Worm (Caenorhabditis elegans) whole organism, L4 larva: Measurements from ENCODE around the gene set-6.
A peak's percentile ranks its signal among the peaks of the same experiment; 100 is the strongest.

ENCODE experiments used
- D1046.2 ChIP-seq: fragments of 200-800 bp; sonication (Bioruptor generic); IDR thresholded peaks from 2 replicates; pipeline ENCODE4 v1.3.6; 2022; ENCODE audit warnings: missing genetic modification characterization, missing compliant biosample characterization
- F10B5.3 ChIP-seq: sonication (generic microtip); optimal IDR thresholded peaks from 2 replicates; lab custom pipeline; 2016; ENCODE audit warnings: mild to moderate bottlenecking, missing genetic modification characterization, missing compliant biosample characterization
- F26F4.8 ChIP-seq: fragments of 200-800 bp; sonication (Bioruptor generic); conservative IDR thresholded peaks from 2 replicates; pipeline ENCODE4 v1.3.6; 2022; ENCODE audit warnings: missing genetic modification characterization, missing compliant biosample characterization
- F37D6.2 ChIP-seq: sonication (generic microtip); optimal IDR thresholded peaks from 2 replicates; lab custom pipeline; 2016; ENCODE audit warnings: mild to moderate bottlenecking, missing genetic modification characterization, missing compliant biosample characterization
- F44E2.7 ChIP-seq: fragments of 200-800 bp; sonication (Bioruptor generic); IDR thresholded peaks from 2 replicates; pipeline ENCODE4 v2.1.2; 2022; ENCODE audit warnings: missing genetic modification characterization, missing compliant biosample characterization
- F49E8.2 ChIP-seq: sonication (generic microtip); optimal IDR thresholded peaks from 2 replicates; lab custom pipeline; 2016; ENCODE audit warnings: missing compliant biosample characterization, mild to moderate bottlenecking, missing genetic modification characterization, borderline replicate concordance
- R02D3.7 ChIP-seq: fragments of 150-350 bp; sonication (generic microtip); optimal IDR thresholded peaks from 3 replicates; lab custom pipeline; 2014; ENCODE audit warnings: missing biosample characterization, missing genetic modification characterization
- T26A8.4 ChIP-seq: fragments of 200-800 bp; sonication (Bioruptor generic); IDR thresholded peaks from 2 replicates; pipeline ENCODE4 v1.3.6; 2022; ENCODE audit warnings: missing genetic modification characterization, missing compliant biosample characterization
- Y105C5A.15 ChIP-seq: fragments of 200-800 bp; sonication (Bioruptor generic); IDR thresholded peaks from 2 replicates; pipeline ENCODE4 v1.3.6; 2022; ENCODE audit warnings: missing genetic modification characterization, missing compliant biosample characterization
- Y5F2A.4 ChIP-seq: fragments of 200-800 bp; sonication (Bioruptor generic); optimal IDR thresholded peaks from 2 replicates; lab custom pipeline; 2018; ENCODE audit warnings: mild to moderate bottlenecking, missing genetic modification characterization, missing compliant biosample characterization
- ZK546.5 ChIP-seq, 2 experiments: sonication (generic microtip); optimal IDR thresholded peaks; 2 replicates each; lab custom pipeline; 2017; ENCODE audit warnings: missing biosample characterization in 2 of 2, missing genetic modification characterization in 2 of 2
- aly-2 ChIP-seq: sonication (generic microtip); optimal IDR thresholded peaks from 2 replicates; lab custom pipeline; 2018; ENCODE audit warnings: missing biosample characterization, missing genetic modification characterization
- ama-1 ChIP-seq: fragments of 150-350 bp; optimal IDR thresholded peaks from 2 replicates; lab custom pipeline; 2014; ENCODE audit warnings: inconsistent platforms, mixed read lengths
- arid-1 ChIP-seq: fragments of 200-800 bp; sonication (Bioruptor generic); conservative IDR thresholded peaks from 2 replicates; pipeline ENCODE4 v1.3.6; 2022; ENCODE audit warnings: missing genetic modification reagents, missing genetic modification characterization, missing compliant biosample characterization
- attf-4 ChIP-seq: sonication (generic microtip); optimal IDR thresholded peaks from 3 replicates; lab custom pipeline; 2017; ENCODE audit warnings: missing biosample characterization, missing genetic modification characterization
- ceh-28 ChIP-seq: fragments of 150-350 bp; optimal IDR thresholded peaks from 2 replicates; lab custom pipeline; 2014; ENCODE audit warnings: missing biosample characterization, missing genetic modification reagents, missing genetic modification characterization
- ceh-44 ChIP-seq: fragments of 200-800 bp; sonication (Bioruptor generic); IDR thresholded peaks from 2 replicates; pipeline ENCODE4 v1.3.6; 2022; ENCODE audit warnings: missing genetic modification reagents, missing genetic modification characterization, missing compliant biosample characterization
- cey-2 ChIP-seq: sonication (generic microtip); optimal IDR thresholded peaks from 3 replicates; lab custom pipeline; 2017; ENCODE audit warnings: missing genetic modification characterization, mild to moderate bottlenecking, missing compliant biosample characterization, antibody characterized with exemption, borderline replicate concordance; ENCODE audit not compliant: insufficient read depth
- ctbp-1 ChIP-seq: fragments of 200-800 bp; sonication (Bioruptor generic); IDR thresholded peaks from 2 replicates; pipeline ENCODE4 v1.3.6; 2022; ENCODE audit warnings: missing genetic modification reagents, missing genetic modification characterization, missing compliant biosample characterization
- daf-16 ChIP-seq, 3 experiments: sonication (generic microtip); optimal IDR thresholded peaks; 2 replicates each; lab custom pipeline; 2016 to 2017; ENCODE audit warnings: missing genetic modification characterization in 3 of 3, missing genetic modification reagents in 3 of 3, mild to moderate bottlenecking in 2 of 3, missing compliant biosample characterization in 2 of 3, missing biosample characterization in 1 of 3, moderate library complexity in 1 of 3
- daf-19 ChIP-seq: fragments of 200-800 bp; sonication (Bioruptor generic); conservative IDR thresholded peaks from 2 replicates; pipeline ENCODE4 v1.3.6; 2022; ENCODE audit warnings: missing genetic modification characterization, missing compliant biosample characterization
- daf-8 ChIP-seq: fragments of 200-800 bp; sonication (Bioruptor generic); IDR thresholded peaks from 2 replicates; pipeline ENCODE4 v1.3.6; 2022; ENCODE audit warnings: missing genetic modification characterization, missing compliant biosample characterization
- dmd-6 ChIP-seq: fragments of 200-800 bp; sonication (Bioruptor generic); IDR thresholded peaks from 2 replicates; pipeline ENCODE4 v1.3.6; 2022; ENCODE audit warnings: missing genetic modification reagents, missing genetic modification characterization, missing compliant biosample characterization
- dve-1 ChIP-seq: sonication (generic microtip); optimal IDR thresholded peaks from 2 replicates; lab custom pipeline; 2017; ENCODE audit warnings: antibody characterized with exemption, mild to moderate bottlenecking, missing genetic modification characterization, missing compliant biosample characterization; ENCODE audit not compliant: insufficient read depth
- egl-43 ChIP-seq: fragments of 200-800 bp; sonication (Bioruptor generic); IDR thresholded peaks from 2 replicates; pipeline ENCODE4 v1.3.6; 2022; ENCODE audit warnings: missing genetic modification reagents, missing genetic modification characterization, missing compliant biosample characterization
- fkh-10 ChIP-seq: fragments of 150-350 bp; optimal IDR thresholded peaks from 2 replicates; lab custom pipeline; 2014; ENCODE audit warnings: missing biosample characterization, missing genetic modification reagents, missing genetic modification characterization
- hlh-11 ChIP-seq: fragments of 200-800 bp; sonication (Bioruptor generic); optimal IDR thresholded peaks from 2 replicates; lab custom pipeline; 2018; ENCODE audit warnings: mild to moderate bottlenecking, missing genetic modification characterization, missing compliant biosample characterization
- lim-7 ChIP-seq: fragments of 200-800 bp; sonication (Bioruptor generic); IDR thresholded peaks from 2 replicates; pipeline ENCODE4 v1.3.6; 2022; ENCODE audit warnings: missing genetic modification characterization, missing compliant biosample characterization
- lir-3 ChIP-seq: sonication (generic microtip); optimal IDR thresholded peaks from 2 replicates; lab custom pipeline; 2016; ENCODE audit warnings: mild to moderate bottlenecking, missing genetic modification characterization, missing compliant biosample characterization
- madf-5 ChIP-seq, 2 experiments: fragments of 200-800 bp; sonication (Bioruptor generic); IDR thresholded peaks; 2 replicates each; pipeline ENCODE4 v1.3.6; 2022; ENCODE audit warnings: missing compliant biosample characterization in 2 of 2, missing genetic modification characterization in 2 of 2
- madf-9 ChIP-seq: fragments of 200-800 bp; sonication (Bioruptor generic); conservative IDR thresholded peaks from 2 replicates; pipeline ENCODE4 v1.3.6; 2022; ENCODE audit warnings: missing genetic modification reagents, missing genetic modification characterization, missing compliant biosample characterization
- mdt-29 ChIP-seq: fragments of 200-800 bp; sonication (Bioruptor generic); IDR thresholded peaks from 2 replicates; pipeline ENCODE4 v1.3.6; 2022; ENCODE audit warnings: missing genetic modification reagents, missing genetic modification characterization, missing compliant biosample characterization
- mep-1 ChIP-seq: fragments of 150-350 bp; sonication (generic microtip); optimal IDR thresholded peaks from 3 replicates; lab custom pipeline; 2014; ENCODE audit warnings: missing biosample characterization, missing genetic modification characterization
- nhr-11 ChIP-seq: fragments of 150-350 bp; optimal IDR thresholded peaks from 2 replicates; lab custom pipeline; 2014; ENCODE audit warnings: missing biosample characterization, missing genetic modification characterization
- nhr-25 ChIP-seq: sonication (generic microtip); optimal IDR thresholded peaks from 2 replicates; lab custom pipeline; 2017; ENCODE audit warnings: missing genetic modification characterization, mild to moderate bottlenecking, missing compliant biosample characterization, antibody characterized with exemption, moderate library complexity, borderline replicate concordance; ENCODE audit not compliant: insufficient read depth
- nhr-28 ChIP-seq: fragments of 150-350 bp; optimal IDR thresholded peaks from 2 replicates; lab custom pipeline; 2014; ENCODE audit warnings: missing biosample characterization, missing genetic modification characterization
- nhr-6 ChIP-seq: fragments of 150-350 bp; optimal IDR thresholded peaks from 2 replicates; lab custom pipeline; 2014; ENCODE audit warnings: missing biosample characterization, missing genetic modification characterization
- nhr-77 ChIP-seq: fragments of 150-350 bp; optimal IDR thresholded peaks from 2 replicates; lab custom pipeline; 2014; ENCODE audit warnings: missing biosample characterization, missing genetic modification characterization
- pha-4 ChIP-seq, 2 experiments: fragments of 150-350 bp in 1 of 2; fragments of 200-800 bp in 1 of 2; sonication (Bioruptor generic) in 1 of 2; IDR thresholded peaks in 1 of 2; optimal IDR thresholded peaks in 1 of 2; 2 replicates each; pipeline versions ENCODE4 v1.3.6 to Lab custom; 2014 to 2022; ENCODE audit warnings: missing genetic modification characterization in 2 of 2, missing genetic modification reagents in 2 of 2, missing biosample characterization in 1 of 2, missing compliant biosample characterization in 1 of 2
- pqm-1 ChIP-seq: sonication (generic microtip); optimal IDR thresholded peaks from 2 replicates; lab custom pipeline; 2017; ENCODE audit warnings: missing biosample characterization, missing genetic modification characterization
- snpc-1.2 ChIP-seq: fragments of 200-800 bp; sonication (Bioruptor generic); IDR thresholded peaks from 2 replicates; pipeline ENCODE4 v1.3.6; 2022; ENCODE audit warnings: missing genetic modification reagents, missing genetic modification characterization, missing compliant biosample characterization
- tag-97 ChIP-seq: fragments of 200-800 bp; sonication (Bioruptor generic); IDR thresholded peaks from 2 replicates; pipeline ENCODE4 v1.3.6; 2022; ENCODE audit warnings: missing genetic modification characterization, missing compliant biosample characterization
- tra-1 ChIP-seq: fragments of 200-800 bp; sonication (Bioruptor generic); IDR thresholded peaks from 2 replicates; pipeline ENCODE4 v1.3.6; 2022; ENCODE audit warnings: missing genetic modification reagents, missing genetic modification characterization, missing compliant biosample characterization
- unc-130 ChIP-seq: sonication (generic microtip); optimal IDR thresholded peaks from 2 replicates; lab custom pipeline; 2016; ENCODE audit warnings: missing genetic modification reagents, missing genetic modification characterization, missing compliant biosample characterization
- vab-7 ChIP-seq: fragments of 200-800 bp; sonication (Bioruptor generic); IDR thresholded peaks from 2 replicates; pipeline ENCODE4 v1.3.6; 2022; ENCODE audit warnings: missing genetic modification reagents, missing genetic modification characterization, missing compliant biosample characterization
- zag-1 ChIP-seq: fragments of 150-350 bp; optimal IDR thresholded peaks from 2 replicates; lab custom pipeline; 2014; ENCODE audit warnings: missing biosample characterization, missing genetic modification characterization
- zfp-2 ChIP-seq: sonication (generic microtip); optimal IDR thresholded peaks from 2 replicates; lab custom pipeline; 2016; ENCODE audit warnings: mild to moderate bottlenecking, missing genetic modification characterization, missing compliant biosample characterization
- zfp-3 ChIP-seq: fragments of 200-800 bp; sonication (Bioruptor generic); conservative IDR thresholded peaks from 2 replicates; pipeline ENCODE4 v1.3.6; 2022; ENCODE audit warnings: missing genetic modification reagents, missing genetic modification characterization, missing compliant biosample characterization

Gene set-6

DNA sequence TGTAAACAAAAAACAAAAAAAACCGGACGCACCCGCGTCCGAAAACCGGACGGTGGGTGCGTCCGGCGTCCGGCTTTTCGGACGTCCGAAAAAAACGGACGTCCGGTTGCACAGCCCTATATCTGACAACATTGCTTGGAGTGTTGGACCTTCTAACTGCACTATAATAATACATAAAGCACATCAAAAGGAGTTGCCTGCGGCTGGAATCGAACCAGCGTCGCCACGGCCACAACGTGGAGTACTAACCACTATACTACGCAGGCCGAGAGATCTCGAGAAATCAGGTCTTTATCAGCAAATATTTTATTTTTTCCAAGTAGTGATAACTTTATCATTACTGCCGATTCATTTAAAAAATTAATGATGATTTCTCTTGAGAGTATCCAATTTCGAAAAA, 18.8 kb upstream of the set-6 start (continued):
- peak; percentile 79 for TF ChIP-seq snpc-1.2 (GFP tag; lab: Robert Waterston, UW)
- no peak for TF ChIP-seq Y105C5A.15
- no peak for TF ChIP-seq F49E8.2 (tag; lab: Kevin White, UChicago)
- TF ChIP-seq daf-16 (GFP tag; optimal IDR thresholded peaks at IDR 0.05; lab: Kevin White, UChicago) = peak in 1 of 2 experiments; percentile 18
- peak; percentile 73 for TF ChIP-seq daf-16 (tag; optimal IDR thresholded peaks at IDR 0.05; lab: Kevin White, UChicago)
- no peak for TF ChIP-seq R02D3.7 (tag; lab: Kevin White, UChicago)
- peak; percentile 11 for TF ChIP-seq dve-1
- TF ChIP-seq madf-5 (GFP tag; IDR thresholded peaks at IDR 0.05; lab: Robert Waterston, UW) = 0 out of 4 replicates have a peak, but pooled peaks have one; percentile 6 to 8
- no peak for TF ChIP-seq zag-1 (tag; lab: Kevin White, UChicago)
- 0 out of 2 replicates have a peak, but pooled peaks have one; percentile 24 for TF ChIP-seq tra-1
- no peak for TF ChIP-seq F10B5.3 (tag; lab: Kevin White, UChicago)
- no peak for TF ChIP-seq F37D6.2
- TF ChIP-seq aly-2 = no peak
- no peak for TF ChIP-seq lir-3
- TF ChIP-seq attf-4 (tag; lab: Kevin White, UChicago) = no peak
- TF ChIP-seq F26F4.8 (GFP tag; lab: Robert Waterston, UW) = no peak
- TF ChIP-seq dmd-6 (GFP tag; lab: Robert Waterston, UW) = 0 out of 2 replicates have a peak, but pooled peaks have one; percentile 10
- no peak for TF ChIP-seq unc-130
- no peak for TF ChIP-seq zfp-2
- no peak for TF ChIP-seq tag-97 (GFP tag; lab: Robert Waterston, UW)
- no peak for TF ChIP-seq mep-1 (tag; lab: Kevin White, UChicago)
- no peak for TF ChIP-seq nhr-6
- 0 out of 2 replicates have a peak, but pooled peaks have one; percentile 46 for TF ChIP-seq zfp-3 (GFP tag; lab: Robert Waterston, UW)
- no peak for TF ChIP-seq daf-8 (GFP tag; lab: Robert Waterston, UW)
- peak; percentile 43; the same call in 1 of the 2 replicates for TF ChIP-seq daf-19
- TF ChIP-seq fkh-10 (GFP tag; lab: Kevin White, UChicago) = no peak
- no peak for TF ChIP-seq F44E2.7
- 0 out of 2 replicates have a peak, but pooled peaks have one; percentile 21 for TF ChIP-seq ctbp-1 (GFP tag; lab: Robert Waterston, UW)
- TF ChIP-seq arid-1 (GFP tag; lab: Robert Waterston, UW) = peak; percentile 64
- TF ChIP-seq D1046.2 (GFP tag; lab: Robert Waterston, UW) = 0 out of 2 replicates have a peak, but pooled peaks have one; percentile 64
- no peak for TF ChIP-seq pqm-1 (tag; lab: Kevin White, UChicago)
- TF ChIP-seq nhr-25 (tag; lab: Kevin White, UChicago) = no peak
- TF ChIP-seq cey-2 (tag; lab: Kevin White, UChicago) = no peak
- no peak for TF ChIP-seq ceh-28 (tag; lab: Kevin White, UChicago)
- no peak for TF ChIP-seq nhr-11 (tag; lab: Kevin White, UChicago)
- TF ChIP-seq ZK546.5 (tag; optimal IDR thresholded peaks at IDR 0.05; lab: Kevin White, UChicago) = no peak
- no peak for TF ChIP-seq ceh-44
- TF ChIP-seq lim-7 (GFP tag; lab: Robert Waterston, UW) = peak; percentile 68
- TF ChIP-seq pha-4 (GFP tag; IDR thresholded peaks at IDR 0.05; lab: Robert Waterston, UW) = peak; percentile 60
- no peak for TF ChIP-seq pha-4 (tag; optimal IDR thresholded peaks at IDR 0.05; lab: Kevin White, UChicago)
- TF ChIP-seq hlh-11 (tag; lab: Kevin White, UChicago) = peak; percentile 4
- peak; percentile 53; the same call in 1 of the 2 replicates for TF ChIP-seq vab-7
- peak; percentile 42; the same call in 1 of the 2 replicates for TF ChIP-seq T26A8.4 (GFP tag; lab: Robert Waterston, UW)
- 0 out of 2 replicates have a peak, but pooled peaks have one; percentile 63 for TF ChIP-seq egl-43 (GFP tag; lab: Robert Waterston, UW)
- 0 out of 2 replicates have a peak, but pooled peaks have one; percentile 22 for TF ChIP-seq mdt-29 (GFP tag; lab: Robert Waterston, UW)
- no peak for TF ChIP-seq nhr-28
- no peak for TF ChIP-seq nhr-77 (tag; lab: Kevin White, UChicago)
- 0 out of 2 replicates have a peak, but pooled peaks have one; percentile 18 for TF ChIP-seq madf-9 (GFP tag; lab: Robert Waterston, UW)
- no peak for TF ChIP-seq Y5F2A.4 (GFP tag; lab: Kevin White, UChicago)
- no peak for TF ChIP-seq ama-1 (lab: Kevin White, UChicago)
- TF ChIP-seq, all 104 proteins: peak for 30
